Worm (Caenorhabditis elegans) whole organism, late embryonic: ENCODE data around the gene dop-2.

Experiments
- C38D4.7 ChIP-seq: fragments of 200-800 bp; sonication (Bioruptor generic); optimal IDR thresholded peaks from 2 replicates; lab custom pipeline; 2018; ENCODE audit warnings: mild to moderate bottlenecking, missing genetic modification characterization, moderate library complexity, missing compliant biosample characterization
- F13H6.1 ChIP-seq: sonication (generic microtip); optimal IDR thresholded peaks from 2 replicates; lab custom pipeline; 2016; ENCODE audit warnings: missing genetic modification characterization, missing compliant biosample characterization
- K02D7.2 ChIP-seq: sonication (generic microtip); optimal IDR thresholded peaks from 2 replicates; lab custom pipeline; 2017; ENCODE audit warnings: mild to moderate bottlenecking, missing genetic modification characterization, missing compliant biosample characterization
- K09A11.1 ChIP-seq: sonication (generic microtip); optimal IDR thresholded peaks from 2 replicates; lab custom pipeline; 2017; ENCODE audit warnings: antibody characterized with exemption, mild to moderate bottlenecking, missing genetic modification characterization, missing compliant biosample characterization; ENCODE audit not compliant: insufficient read depth
- Y22D7AL.16 ChIP-seq: sonication (generic microtip); optimal IDR thresholded peaks from 2 replicates; lab custom pipeline; 2016; ENCODE audit warnings: missing genetic modification characterization, missing compliant biosample characterization
- ahr-1 ChIP-seq: sonication (generic microtip); optimal IDR thresholded peaks from 2 replicates; lab custom pipeline; 2016; ENCODE audit warnings: missing genetic modification characterization, missing compliant biosample characterization
- ceh-14 ChIP-seq: sonication (generic microtip); optimal IDR thresholded peaks from 2 replicates; lab custom pipeline; 2016; ENCODE audit warnings: missing genotype, missing genetic modification characterization, missing compliant biosample characterization
- ceh-2 ChIP-seq: sonication (generic microtip); optimal IDR thresholded peaks from 2 replicates; lab custom pipeline; 2016; ENCODE audit warnings: missing genotype, missing genetic modification characterization, missing compliant biosample characterization
- ceh-22 ChIP-seq: sonication (generic microtip); optimal IDR thresholded peaks from 2 replicates; lab custom pipeline; 2017; ENCODE audit warnings: missing biosample characterization, missing genetic modification characterization
- ceh-24 ChIP-seq: sonication (generic microtip); optimal IDR thresholded peaks from 2 replicates; lab custom pipeline; 2016; ENCODE audit warnings: mild to moderate bottlenecking, missing genetic modification characterization, missing compliant biosample characterization
- ceh-30 ChIP-seq: fragments of 150-350 bp; optimal IDR thresholded peaks from 2 replicates; lab custom pipeline; 2014; ENCODE audit warnings: missing biosample characterization, missing genetic modification characterization
- ceh-34 ChIP-seq: sonication (generic microtip); optimal IDR thresholded peaks from 2 replicates; lab custom pipeline; 2016; ENCODE audit warnings: mild to moderate bottlenecking, missing genetic modification characterization, missing compliant biosample characterization
- ceh-9 ChIP-seq: sonication (generic microtip); optimal IDR thresholded peaks from 2 replicates; lab custom pipeline; 2016; ENCODE audit warnings: mild to moderate bottlenecking, missing genetic modification characterization, inconsistent platforms, missing compliant biosample characterization
- elt-4 ChIP-seq: sonication (generic microtip); optimal IDR thresholded peaks from 2 replicates; lab custom pipeline; 2016; ENCODE audit warnings: missing genetic modification characterization, missing compliant biosample characterization
- fax-1 ChIP-seq: sonication (generic microtip); optimal IDR thresholded peaks from 2 replicates; lab custom pipeline; 2016; ENCODE audit warnings: missing genotype, missing genetic modification characterization, missing compliant biosample characterization
- fkh-10 ChIP-seq: fragments of 150-350 bp; optimal IDR thresholded peaks from 2 replicates; lab custom pipeline; 2014; ENCODE audit warnings: missing biosample characterization, missing genetic modification reagents, missing genetic modification characterization
- fkh-6 ChIP-seq: sonication (generic microtip); optimal IDR thresholded peaks from 2 replicates; lab custom pipeline; 2016; ENCODE audit warnings: missing genetic modification characterization, missing compliant biosample characterization
- gmeb-2 ChIP-seq: sonication (generic microtip); optimal IDR thresholded peaks from 2 replicates; lab custom pipeline; 2016; ENCODE audit warnings: missing genetic modification characterization, inconsistent platforms, missing compliant biosample characterization
- hlh-13 ChIP-seq: fragments of 200-800 bp; sonication (Bioruptor generic); optimal IDR thresholded peaks from 2 replicates; lab custom pipeline; 2018; ENCODE audit warnings: mild to moderate bottlenecking, missing genetic modification characterization, missing compliant biosample characterization
- hlh-6 ChIP-seq: sonication (generic microtip); optimal IDR thresholded peaks from 2 replicates; lab custom pipeline; 2016; ENCODE audit warnings: missing genotype, missing genetic modification characterization, missing compliant biosample characterization
- lin-11 ChIP-seq: fragments of 200-800 bp; sonication (Bioruptor generic); optimal IDR thresholded peaks from 2 replicates; lab custom pipeline; 2018; ENCODE audit warnings: mild to moderate bottlenecking, missing genetic modification characterization, missing compliant biosample characterization
- madf-2 ChIP-seq: sonication (generic microtip); optimal IDR thresholded peaks from 2 replicates; lab custom pipeline; 2017; ENCODE audit warnings: missing genetic modification characterization, missing compliant biosample characterization
- mec-3 ChIP-seq: sonication (generic microtip); optimal IDR thresholded peaks from 2 replicates; lab custom pipeline; 2016; ENCODE audit warnings: borderline replicate concordance, missing genetic modification characterization, missing compliant biosample characterization
- nfya-1 ChIP-seq: sonication (generic microtip); optimal IDR thresholded peaks from 2 replicates; lab custom pipeline; 2017; ENCODE audit warnings: missing genetic modification characterization, mild to moderate bottlenecking, missing compliant biosample characterization, antibody characterized with exemption, moderate library complexity
- odd-2 ChIP-seq: sonication (generic microtip); optimal IDR thresholded peaks from 2 replicates; lab custom pipeline; 2017; ENCODE audit warnings: antibody characterized with exemption, mild to moderate bottlenecking, missing genetic modification characterization, missing compliant biosample characterization
- pag-3 ChIP-seq: sonication (generic microtip); optimal IDR thresholded peaks from 2 replicates; lab custom pipeline; 2016; ENCODE audit warnings: missing compliant biosample characterization, missing genetic modification characterization, borderline replicate concordance
- pat-9 ChIP-seq: fragments of 200-800 bp; sonication (Bioruptor generic); optimal IDR thresholded peaks from 2 replicates; lab custom pipeline; 2018; ENCODE audit warnings: mild to moderate bottlenecking, missing genetic modification characterization, moderate library complexity, missing compliant biosample characterization
- pax-1 ChIP-seq: fragments of 150-350 bp; optimal IDR thresholded peaks from 2 replicates; lab custom pipeline; 2014; ENCODE audit warnings: missing biosample characterization, missing genetic modification characterization
- pha-2 ChIP-seq: sonication (generic microtip); optimal IDR thresholded peaks from 2 replicates; lab custom pipeline; 2017; ENCODE audit warnings: mild to moderate bottlenecking, missing genetic modification characterization, missing compliant biosample characterization
- pqm-1 ChIP-seq: sonication (generic microtip); optimal IDR thresholded peaks from 2 replicates; lab custom pipeline; 2016; ENCODE audit warnings: missing genetic modification characterization, missing compliant biosample characterization
- pros-1 ChIP-seq: fragments of 150-350 bp; optimal IDR thresholded peaks from 2 replicates; lab custom pipeline; 2014; ENCODE audit warnings: missing biosample characterization, missing genetic modification reagents, missing genetic modification characterization
- ref-2 ChIP-seq: sonication (generic microtip); optimal IDR thresholded peaks from 2 replicates; lab custom pipeline; 2016; ENCODE audit warnings: missing genetic modification characterization, missing compliant biosample characterization
- rnt-1 ChIP-seq: sonication (generic microtip); optimal IDR thresholded peaks from 2 replicates; lab custom pipeline; 2016; ENCODE audit warnings: missing genetic modification characterization, missing compliant biosample characterization
- sdc-2 ChIP-seq: sonication (generic microtip); optimal IDR thresholded peaks from 2 replicates; lab custom pipeline; 2016; ENCODE audit warnings: missing genotype, missing genetic modification characterization, missing compliant biosample characterization
- sox-2 ChIP-seq: fragments of 200-800 bp; sonication (Bioruptor generic); IDR thresholded peaks from 2 replicates; pipeline ENCODE4 v1.3.6; 2022; ENCODE audit warnings: missing genetic modification reagents, missing genetic modification characterization, missing compliant biosample characterization
- tbx-2 ChIP-seq: sonication (generic microtip); optimal IDR thresholded peaks from 2 replicates; lab custom pipeline; 2016; ENCODE audit warnings: missing genetic modification characterization, missing compliant biosample characterization
- ttx-3 ChIP-seq: sonication (generic microtip); optimal IDR thresholded peaks from 2 replicates; lab custom pipeline; 2016; ENCODE audit warnings: missing genetic modification reagents, missing genetic modification characterization, missing compliant biosample characterization
- unc-55 ChIP-seq: sonication (generic microtip); optimal IDR thresholded peaks from 2 replicates; lab custom pipeline; 2017; ENCODE audit warnings: missing biosample characterization, missing genetic modification reagents, missing genetic modification characterization

dop-2 gene

DNA sequence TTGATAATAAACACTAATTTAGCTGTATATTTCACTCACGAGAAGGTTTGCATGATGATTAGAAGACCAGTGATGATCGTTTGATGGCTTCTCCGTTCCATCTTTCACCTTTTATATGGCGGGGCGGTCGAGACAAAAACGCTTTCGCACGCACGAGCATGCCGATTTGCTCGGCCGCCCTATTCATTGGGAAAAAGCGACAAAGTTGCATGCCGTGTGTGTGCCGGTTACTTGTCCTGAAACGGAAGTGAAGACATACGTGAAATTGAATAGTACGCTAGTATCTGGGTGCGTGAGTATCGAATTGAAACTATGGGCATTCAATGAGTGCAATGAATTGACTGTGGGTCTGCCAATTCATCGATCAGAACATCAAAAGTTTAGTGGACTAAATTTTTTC lies 14.5 kb downstream of the dop-2 start, which contains the start of gene idpc-5:
Gene idpc-5, minus strand, starts transcription at position 101 of the 400 bp plus-strand sequence.
- TF ChIP-seq lin-11 (tag; lab: Kevin White, UChicago) = no peak
- TF ChIP-seq pat-9 (tag; lab: Kevin White, UChicago) = no peak
- no peak for TF ChIP-seq pax-1 (tag; lab: Kevin White, UChicago)
- TF ChIP-seq pqm-1 (tag; lab: Kevin White, UChicago) = no peak
- no peak for TF ChIP-seq sdc-2 (tag; lab: Kevin White, UChicago)
- TF ChIP-seq K02D7.2 = no peak
- TF ChIP-seq madf-2 (tag; lab: Kevin White, UChicago) = no peak
- no peak for TF ChIP-seq rnt-1 (tag; lab: Kevin White, UChicago)
- no peak for TF ChIP-seq gmeb-2 (tag; lab: Kevin White, UChicago)
- TF ChIP-seq ref-2 = no peak
- TF ChIP-seq fax-1 (tag; lab: Kevin White, UChicago) = no peak
- no peak for TF ChIP-seq fkh-10 (GFP tag; lab: Kevin White, UChicago)
- no peak for TF ChIP-seq pros-1 (tag; lab: Kevin White, UChicago)
- TF ChIP-seq pag-3 = no peak
- TF ChIP-seq unc-55 = no peak
- no peak for TF ChIP-seq ceh-2 (tag; lab: Kevin White, UChicago)
- no peak for TF ChIP-seq ceh-22
- TF ChIP-seq ceh-14 (tag; lab: Kevin White, UChicago) = no peak
- no peak for TF ChIP-seq K09A11.1
- TF ChIP-seq ceh-30 (tag; lab: Kevin White, UChicago) = no peak

DNA sequence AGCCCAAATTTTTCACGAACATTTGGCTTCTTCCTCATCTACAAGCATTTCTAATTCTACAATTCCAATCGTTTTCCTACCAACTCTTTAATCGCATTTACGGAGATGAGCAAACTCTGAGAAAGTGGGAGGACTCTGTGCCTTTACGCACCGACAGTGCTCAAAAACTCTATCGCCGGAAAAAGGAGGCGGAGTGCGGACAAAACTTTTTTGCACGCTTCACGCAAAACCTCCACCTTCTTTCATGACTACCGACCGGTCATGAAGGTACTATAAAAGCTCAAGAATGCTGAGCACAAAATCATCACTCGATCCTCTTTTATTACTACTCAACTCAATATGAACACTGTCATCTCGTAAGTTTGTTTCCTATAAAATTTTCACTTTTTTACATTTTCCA lies 16.8 kb downstream of the dop-2 start, which contains the start of gene idpc-4:
Gene idpc-4, plus strand, starts transcription at position 301 of the 400 bp plus-strand sequence.
- TF ChIP-seq C38D4.7 (no peak), ceh-2 (tag; lab: Kevin White, UChicago) (no peak)
- TF ChIP-seq, all 69 proteins: peak for 0

ce11 chrV:9625604-9626446 lies 17.5 kb downstream of the dop-2 start, which contains the start of gene T06E4.7:
Gene T06E4.7 (plus strand): TSS chrV:9626396.
- TF ChIP-seq ceh-24 (tag; lab: Kevin White, UChicago) (no peak), fkh-10 (GFP tag; lab: Kevin White, UChicago) (no peak), pha-2 (tag; lab: Kevin White, UChicago) (no peak), pag-3 (peak; percentile 38), ceh-2 (tag; lab: Kevin White, UChicago) (peak; percentile 13), ceh-30 (tag; lab: Kevin White, UChicago) (no peak), tbx-2 (no peak), C38D4.7 (no peak), F13H6.1 (tag; lab: Kevin White, UChicago) (no peak), pat-9 (tag; lab: Kevin White, UChicago) (no peak), odd-2 (tag; lab: Kevin White, UChicago) (no peak), pax-1 (tag; lab: Kevin White, UChicago) (no peak), ceh-9 (no peak), ceh-34 (tag; lab: Kevin White, UChicago) (no peak), fkh-6 (tag; lab: Kevin White, UChicago) (peak; percentile 4), elt-4 (peak; percentile 93), hlh-6 (tag; lab: Kevin White, UChicago) (peak; percentile 30), mec-3 (tag; lab: Kevin White, UChicago) (peak; percentile 45)
- TF ChIP-seq, all 69 proteins: peak for 6

- TF ChIP-seq madf-2 (tag; lab: Kevin White, UChicago) (no peak), hlh-6 (tag; lab: Kevin White, UChicago) (peak; percentile 46), Y22D7AL.16 (tag; lab: Kevin White, UChicago) (no peak), ttx-3 (tag; lab: Kevin White, UChicago) (no peak), ahr-1 (tag; lab: Kevin White, UChicago) (no peak), nfya-1 (no peak), sox-2 (no peak), hlh-13 (GFP tag; lab: Kevin White, UChicago) (no peak)
These were observed 20.2 kb downstream of the dop-2 start for ce11 chrV:9628603-9629002.
